Fruit fly (Drosophila melanogaster): Measurements from ENCODE around the gene Rack1.

DNA sequence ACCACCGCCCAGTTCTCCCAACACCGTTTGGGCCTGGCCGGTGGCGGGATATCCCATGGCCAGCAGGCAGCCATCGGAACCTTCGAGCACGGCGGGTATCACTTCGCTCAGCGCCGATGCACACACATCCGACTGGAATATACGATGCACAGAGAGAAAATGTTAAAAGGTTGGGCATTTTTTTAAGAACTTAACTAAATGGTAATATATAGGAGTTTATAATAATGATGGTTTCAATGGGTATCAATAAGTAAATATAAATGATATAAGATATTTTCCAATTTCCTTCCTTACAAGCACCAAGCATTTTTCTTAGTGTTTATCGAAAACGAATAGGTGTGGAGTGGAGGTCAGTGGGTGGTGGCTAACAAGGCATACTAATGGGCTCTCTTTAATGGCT is 24.5 kb upstream of the Rack1 start:
- no peak for TF ChIP-seq CG6276 (GFP tag; optimal IDR thresholded peaks at IDR 0.05)
- no peak for TF ChIP-seq Smox (GFP tag; optimal IDR thresholded peaks at IDR 0.05)
- TF ChIP-seq CG31627 (GFP tag; optimal IDR thresholded peaks at IDR 0.05) = no peak
- peak; percentile 19 for TF ChIP-seq CG32006 (GFP tag; optimal IDR thresholded peaks at IDR 0.05)
- no peak for TF ChIP-seq fd85E (GFP tag; optimal IDR thresholded peaks at IDR 0.05)
- no peak for TF ChIP-seq CG34406 (GFP tag; optimal IDR thresholded peaks at IDR 0.05)
- TF ChIP-seq CG3032 (tag; optimal IDR thresholded peaks at IDR 0.05) = no peak
- no peak for TF ChIP-seq CG11902 (GFP tag; optimal IDR thresholded peaks at IDR 0.05)
- no peak for TF ChIP-seq Blimp-1 (GFP tag; optimal IDR thresholded peaks at IDR 0.05)
- no peak for TF ChIP-seq pdm3 (GFP tag; optimal IDR thresholded peaks at IDR 0.05)
- TF ChIP-seq CG8632 (GFP tag; optimal IDR thresholded peaks at IDR 0.05) = no peak
- TF ChIP-seq Gug (GFP tag; IDR thresholded peaks at IDR 0.05) = no peak

All from whole organism, prepupa.